Worm (Caenorhabditis elegans) whole organism, L2 larva: ENCODE data around the gene lars-1.

Experiments
- C34F6.9 ChIP-seq: fragments of 150-350 bp; optimal IDR thresholded peaks from 2 replicates; lab custom pipeline; 2014; ENCODE audit warnings: missing biosample characterization, missing genetic modification characterization
- F13H6.1 ChIP-seq: sonication (generic microtip); optimal IDR thresholded peaks from 2 replicates; lab custom pipeline; 2016; ENCODE audit warnings: missing genetic modification characterization, missing compliant biosample characterization
- R02D3.7 ChIP-seq: fragments of 150-350 bp; optimal IDR thresholded peaks from 2 replicates; lab custom pipeline; 2014; ENCODE audit warnings: missing biosample characterization, missing genetic modification characterization
- Y55F3AM.14 ChIP-seq: fragments of 200-800 bp; sonication (Bioruptor generic); optimal IDR thresholded peaks from 2 replicates; lab custom pipeline; 2018; ENCODE audit warnings: mild to moderate bottlenecking, missing genetic modification characterization, missing compliant biosample characterization
- ZK546.5 ChIP-seq: sonication (generic microtip); optimal IDR thresholded peaks from 2 replicates; lab custom pipeline; 2017; ENCODE audit warnings: missing biosample characterization, missing genetic modification characterization
- alr-1 ChIP-seq: fragments of 150-350 bp; optimal IDR thresholded peaks from 2 replicates; lab custom pipeline; 2014; ENCODE audit warnings: missing biosample characterization, missing genetic modification characterization
- aly-2 ChIP-seq: fragments of 150-350 bp; optimal IDR thresholded peaks from 2 replicates; lab custom pipeline; 2014; ENCODE audit warnings: missing biosample characterization, missing genetic modification characterization
- ama-1 ChIP-seq: fragments of 150-350 bp; optimal IDR thresholded peaks from 2 replicates; lab custom pipeline; 2018; ENCODE audit warnings: inconsistent platforms
- blmp-1 ChIP-seq: sonication (generic microtip); optimal IDR thresholded peaks from 2 replicates; lab custom pipeline; 2017; ENCODE audit warnings: missing genetic modification characterization, mild to moderate bottlenecking, missing compliant biosample characterization, antibody characterized with exemption, moderate library complexity; ENCODE audit not compliant: insufficient read depth
- ceh-16 ChIP-seq: fragments of 150-350 bp; optimal IDR thresholded peaks from 2 replicates; lab custom pipeline; 2014; ENCODE audit warnings: missing biosample characterization, missing genetic modification characterization
- ceh-82 ChIP-seq: fragments of 150-350 bp; optimal IDR thresholded peaks from 2 replicates; lab custom pipeline; 2014; ENCODE audit warnings: missing biosample characterization, missing genetic modification characterization
- crh-2 ChIP-seq: sonication (generic microtip); optimal IDR thresholded peaks from 2 replicates; lab custom pipeline; 2017; ENCODE audit warnings: missing biosample characterization, missing genetic modification characterization
- dmd-4 ChIP-seq: sonication (generic microtip); optimal IDR thresholded peaks from 2 replicates; lab custom pipeline; 2017; ENCODE audit warnings: missing biosample characterization, missing genetic modification characterization
- egl-27 ChIP-seq: sonication (generic microtip); optimal IDR thresholded peaks from 3 replicates; lab custom pipeline; 2017; ENCODE audit warnings: missing biosample characterization, missing genetic modification reagents, missing genetic modification characterization
- elt-1 ChIP-seq: fragments of 150-350 bp; optimal IDR thresholded peaks from 2 replicates; lab custom pipeline; 2014; ENCODE audit warnings: missing biosample characterization, missing genetic modification characterization
- gmeb-1 ChIP-seq: fragments of 150-350 bp; optimal IDR thresholded peaks from 2 replicates; lab custom pipeline; 2014; ENCODE audit warnings: missing biosample characterization, missing genetic modification characterization
- lin-11 ChIP-seq: fragments of 150-350 bp; sonication (generic microtip); optimal IDR thresholded peaks from 2 replicates; lab custom pipeline; 2014; ENCODE audit warnings: missing biosample characterization, missing genetic modification characterization, inconsistent platforms, mixed read lengths
- lin-13 ChIP-seq: fragments of 150-350 bp; optimal IDR thresholded peaks from 2 replicates; lab custom pipeline; 2014; ENCODE audit warnings: missing biosample characterization, missing genetic modification reagents, missing genetic modification characterization
- lin-39 ChIP-seq: fragments of 150-350 bp; optimal IDR thresholded peaks from 2 replicates; lab custom pipeline; 2014; ENCODE audit warnings: missing biosample characterization, missing genetic modification reagents, missing genetic modification characterization
- lsy-2 ChIP-seq, 2 experiments: fragments of 150-350 bp in 1 of 2; sonication (generic microtip) in 1 of 2; optimal IDR thresholded peaks; 2 replicates each; lab custom pipeline; 2014 to 2017; ENCODE audit warnings: missing biosample characterization in 2 of 2, missing genetic modification characterization in 2 of 2
- mab-5 ChIP-seq: fragments of 150-350 bp; optimal IDR thresholded peaks from 2 replicates; lab custom pipeline; 2014; ENCODE audit warnings: missing biosample characterization, missing genetic modification characterization
- mbf-1 ChIP-seq: sonication (generic microtip); optimal IDR thresholded peaks from 2 replicates; lab custom pipeline; 2017; ENCODE audit warnings: missing biosample characterization, missing genetic modification characterization
- mdl-1 ChIP-seq, 2 experiments: fragments of 150-350 bp in 1 of 2; sonication (generic microtip) in 1 of 2; optimal IDR thresholded peaks; 2 replicates each; lab custom pipeline; 2017; ENCODE audit warnings: missing biosample characterization in 2 of 2, missing genetic modification characterization in 2 of 2
- nhr-10 ChIP-seq: sonication (generic microtip); optimal IDR thresholded peaks from 2 replicates; lab custom pipeline; 2017; ENCODE audit warnings: missing biosample characterization, missing genetic modification characterization
- nhr-11 ChIP-seq: fragments of 150-350 bp; optimal IDR thresholded peaks from 2 replicates; lab custom pipeline; 2014; ENCODE audit warnings: missing biosample characterization, missing genetic modification characterization
- nhr-12 ChIP-seq: fragments of 150-350 bp; optimal IDR thresholded peaks from 2 replicates; lab custom pipeline; 2014; ENCODE audit warnings: missing biosample characterization, missing genetic modification characterization
- nhr-129 ChIP-seq: fragments of 150-350 bp; optimal IDR thresholded peaks from 2 replicates; lab custom pipeline; 2014; ENCODE audit warnings: missing biosample characterization, missing genetic modification characterization
- nhr-21 ChIP-seq: fragments of 150-350 bp; optimal IDR thresholded peaks from 2 replicates; lab custom pipeline; 2014; ENCODE audit warnings: missing biosample characterization, missing genetic modification characterization
- nhr-23 ChIP-seq: fragments of 150-350 bp; optimal IDR thresholded peaks from 2 replicates; lab custom pipeline; 2014; ENCODE audit warnings: missing biosample characterization, missing genetic modification reagents, missing genetic modification characterization
- nhr-237 ChIP-seq: fragments of 150-350 bp; optimal IDR thresholded peaks from 2 replicates; lab custom pipeline; 2014; ENCODE audit warnings: missing biosample characterization, missing genetic modification characterization
- nhr-25 ChIP-seq: fragments of 150-350 bp; sonication (generic microtip); optimal IDR thresholded peaks from 3 replicates; lab custom pipeline; 2014; ENCODE audit warnings: missing biosample characterization, missing genetic modification characterization
- nhr-77 ChIP-seq: fragments of 150-350 bp; optimal IDR thresholded peaks from 2 replicates; lab custom pipeline; 2014; ENCODE audit warnings: missing biosample characterization, missing genetic modification characterization
- sem-4 ChIP-seq: fragments of 150-350 bp; optimal IDR thresholded peaks from 2 replicates; lab custom pipeline; 2014; ENCODE audit warnings: missing biosample characterization, missing genetic modification reagents, missing genetic modification characterization
- skn-1 ChIP-seq: sonication (generic microtip); optimal IDR thresholded peaks from 2 replicates; lab custom pipeline; 2017; ENCODE audit warnings: missing biosample characterization, missing genetic modification characterization
- sma-3 ChIP-seq: sonication (generic microtip); optimal IDR thresholded peaks from 2 replicates; lab custom pipeline; 2016; ENCODE audit warnings: missing genetic modification reagents, missing genetic modification characterization, missing compliant biosample characterization
- sma-9 ChIP-seq, 2 experiments: fragments of 150-350 bp in 1 of 2; sonication (generic microtip) in 1 of 2; optimal IDR thresholded peaks; 2 replicates each; lab custom pipeline; 2014 to 2016; ENCODE audit warnings: missing genetic modification characterization in 2 of 2, mild to moderate bottlenecking in 1 of 2, missing biosample characterization in 1 of 2, missing compliant biosample characterization in 1 of 2, missing genetic modification reagents in 1 of 2, moderate library complexity in 1 of 2
- unc-39 ChIP-seq: fragments of 150-350 bp; optimal IDR thresholded peaks from 2 replicates; lab custom pipeline; 2014; ENCODE audit warnings: missing biosample characterization, missing genetic modification characterization
- zag-1 ChIP-seq: fragments of 150-350 bp; optimal IDR thresholded peaks from 2 replicates; lab custom pipeline; 2014; ENCODE audit warnings: missing biosample characterization, missing genetic modification characterization
- ztf-1 ChIP-seq: fragments of 200-800 bp; sonication (Bioruptor generic); conservative IDR thresholded peaks from 2 replicates; pipeline ENCODE4 v1.3.6; 2022; ENCODE audit warnings: missing genetic modification characterization, missing compliant biosample characterization
- ztf-4 ChIP-seq: fragments of 150-350 bp; optimal IDR thresholded peaks from 2 replicates; lab custom pipeline; 2014; ENCODE audit warnings: missing biosample characterization, missing genetic modification characterization

lars-1 gene

ce11 chrIII:4186751-4187309, at the start of gene lars-1:
TSS of gene lars-1 (minus strand) at chrIII:4186801.
- TF ChIP-seq C34F6.9 (tag; lab: Kevin White, UChicago) (peak; percentile 30), R02D3.7 (tag; lab: Kevin White, UChicago) (no peak), crh-2 (tag; lab: Kevin White, UChicago) (peak; percentile 21), ztf-1 (GFP tag; lab: Robert Waterston, UW) (no peak), lsy-2 (tag; optimal IDR thresholded peaks at IDR 0.05; lab: Kevin White, UChicago) (peak in 1 of 2 experiments; percentile 12)

ce11 chrIII:4236178-4236577, 49.6 kb upstream of the lars-1 start:
- peak; percentile 26 for TF ChIP-seq nhr-21 (tag; lab: Kevin White, UChicago)
- TF ChIP-seq nhr-77 (tag; lab: Kevin White, UChicago), result no peak
- peak; percentile 1 for TF ChIP-seq egl-27 (tag; lab: Kevin White, UChicago)
- peak; percentile 24 for TF ChIP-seq sem-4 (tag; lab: Kevin White, UChicago)
- TF ChIP-seq skn-1 (tag; lab: Kevin White, UChicago), result no peak
- TF ChIP-seq F13H6.1 (tag; lab: Kevin White, UChicago), result peak; percentile 12
- peak; percentile 68 for TF ChIP-seq blmp-1 (tag; lab: Kevin White, UChicago)
- TF ChIP-seq nhr-25 (tag; lab: Kevin White, UChicago), result peak; percentile 40
- TF ChIP-seq lin-13 (GFP tag; lab: Kevin White, UChicago), result peak; percentile 95
- no peak for TF ChIP-seq mbf-1 (tag; lab: Kevin White, UChicago)
- TF ChIP-seq sma-3 (GFP tag; lab: Kevin White, UChicago), result peak; percentile 35
- peak; percentile 35 for TF ChIP-seq C34F6.9 (tag; lab: Kevin White, UChicago)
- no peak for TF ChIP-seq mab-5 (tag; lab: Kevin White, UChicago)
- TF ChIP-seq sma-9 (GFP tag; optimal IDR thresholded peaks at IDR 0.05; lab: Kevin White, UChicago), result peak; percentile 79
- TF ChIP-seq sma-9 (tag; optimal IDR thresholded peaks at IDR 0.05; lab: Kevin White, UChicago), result no peak
- peak in 1 of 2 experiments; percentile 37 for TF ChIP-seq lsy-2 (tag; optimal IDR thresholded peaks at IDR 0.05; lab: Kevin White, UChicago)
- TF ChIP-seq nhr-129 (tag; lab: Kevin White, UChicago), result peak; percentile 34
- TF ChIP-seq, all 48 proteins: peak for 12

ce11 chrIII:4234642-4235295, 48.2 kb upstream of the lars-1 start:
- TF ChIP-seq mbf-1 (tag; lab: Kevin White, UChicago) (no peak), elt-1 (no peak), dmd-4 (no peak), mdl-1 (tag; optimal IDR thresholded peaks at IDR 0.05; lab: Kevin White, UChicago) (no peak), aly-2 (tag; lab: Kevin White, UChicago) (no peak), nhr-10 (no peak), nhr-129 (tag; lab: Kevin White, UChicago) (no peak), zag-1 (tag; lab: Kevin White, UChicago) (no peak), sem-4 (tag; lab: Kevin White, UChicago) (no peak), nhr-237 (no peak), ztf-1 (GFP tag; lab: Robert Waterston, UW) (no peak)

ce11 chrIII:4232811-4233269, 46.2 kb upstream of the lars-1 start, which contains the start of gene nhr-20:
TSS of gene nhr-20 (minus strand) at chrIII:4233219.
- TF ChIP-seq nhr-12 (tag; lab: Kevin White, UChicago) (no peak), nhr-10 (no peak), nhr-77 (tag; lab: Kevin White, UChicago) (no peak), F13H6.1 (tag; lab: Kevin White, UChicago) (no peak), lin-11 (no peak), alr-1 (tag; lab: Kevin White, UChicago) (no peak), blmp-1 (tag; lab: Kevin White, UChicago) (no peak), ama-1 (lab: Kevin White, UChicago) (no peak)

DNA sequence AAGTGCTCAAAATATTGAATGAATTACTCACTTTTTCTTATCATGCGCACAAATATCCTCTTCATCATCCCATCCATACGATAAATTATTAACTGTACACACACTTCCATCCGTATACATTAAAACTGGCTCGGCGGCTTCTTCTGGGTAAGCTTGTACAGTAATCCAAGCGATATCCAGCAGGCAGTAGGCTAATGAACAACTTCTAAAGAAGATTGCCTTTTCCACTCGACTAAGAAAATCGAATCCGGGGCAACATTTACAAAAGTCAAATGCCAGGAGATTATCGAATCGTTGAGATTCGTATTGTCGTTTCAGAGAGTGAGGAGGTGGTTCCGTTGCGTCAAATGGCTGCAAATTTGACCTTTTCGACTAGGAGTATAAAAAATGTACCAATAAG, 44.8 kb upstream of the lars-1 start:
- TF ChIP-seq ceh-16 (tag; lab: Kevin White, UChicago), result no peak
- TF ChIP-seq ZK546.5 (tag; lab: Kevin White, UChicago), result no peak
- no peak for TF ChIP-seq nhr-11 (tag; lab: Kevin White, UChicago)
- no peak for TF ChIP-seq unc-39 (tag; lab: Kevin White, UChicago)
- TF ChIP-seq nhr-23 (tag; lab: Kevin White, UChicago), result no peak
- TF ChIP-seq crh-2 (tag; lab: Kevin White, UChicago), result no peak
- TF ChIP-seq lin-39 (tag; lab: Kevin White, UChicago), result no peak
- TF ChIP-seq ztf-4 (tag; lab: Kevin White, UChicago), result no peak
- no peak for TF ChIP-seq ceh-82 (tag; lab: Kevin White, UChicago)
- no peak for TF ChIP-seq sma-3 (GFP tag; lab: Kevin White, UChicago)
- TF ChIP-seq ama-1 (lab: Kevin White, UChicago), result no peak
- TF ChIP-seq lsy-2 (tag; optimal IDR thresholded peaks at IDR 0.05; lab: Kevin White, UChicago), result no peak
- no peak for TF ChIP-seq C34F6.9 (tag; lab: Kevin White, UChicago)
- no peak for TF ChIP-seq zag-1 (tag; lab: Kevin White, UChicago)
- no peak for TF ChIP-seq gmeb-1 (tag; lab: Kevin White, UChicago)
- no peak for TF ChIP-seq Y55F3AM.14 (GFP tag; lab: Kevin White, UChicago)
- TF ChIP-seq, all 48 proteins: peak for 0
